Worm (Caenorhabditis elegans) whole organism, mixed stage, embryonic: ENCODE measurements around the gene bca-1.

Source experiments
- lsy-2 ChIP-seq: fragments of 150-350 bp; optimal IDR thresholded peaks from 2 replicates; lab custom pipeline; 2014; ENCODE audit warnings: missing biosample characterization, missing genetic modification characterization
- snpc-4 ChIP-seq: fragments of 150-350 bp; optimal IDR thresholded peaks from 2 replicates; lab custom pipeline; 2014; ENCODE audit warnings: missing biosample characterization, missing genetic modification characterization
- unc-39 ChIP-seq: fragments of 150-350 bp; optimal IDR thresholded peaks from 2 replicates; lab custom pipeline; 2014; ENCODE audit warnings: missing biosample characterization, missing genetic modification characterization

ce11 chrX:6238973-6239372 lies 34.4 kb upstream of the bca-1 start, which contains the start of gene rml-3:
- TF ChIP-seq snpc-4 (tag; lab: Kevin White, UChicago) (no peak), unc-39 (tag; lab: Kevin White, UChicago) (no peak), lsy-2 (tag; lab: Kevin White, UChicago) (no peak)
